Fruit fly (Drosophila melanogaster) whole organism, prepupa: ENCODE data around the gene CG13252.
A peak's percentile ranks its signal among the peaks of the same experiment; 100 is the strongest.

Experiments
- Blimp-1 ChIP-seq: fragments of 200-800 bp; sonication (Bioruptor generic); optimal IDR thresholded peaks from 3 replicates; lab custom pipeline; 2017; ENCODE audit warnings: missing biosample characterization, missing genetic modification characterization, mild to moderate bottlenecking, moderate library complexity, missing genetic modification reagents
- CG10669 ChIP-seq: fragments of 200-800 bp; sonication (Bioruptor generic); optimal IDR thresholded peaks from 3 replicates; lab custom pipeline; 2018; ENCODE audit warnings: missing biosample characterization, mild to moderate bottlenecking, missing genetic modification characterization, moderate library complexity
- CG11294 ChIP-seq: fragments of 200-800 bp; sonication (Bioruptor generic); IDR thresholded peaks from 2 replicates; pipeline ENCODE4 v1.3.6; 2022; ENCODE audit warnings: missing biosample characterization, missing genetic modification characterization
- CG11762 ChIP-seq: fragments of 200-800 bp; sonication (Bioruptor generic); optimal IDR thresholded peaks from 3 replicates; lab custom pipeline; 2016; ENCODE audit warnings: missing biosample characterization, missing genetic modification characterization; ENCODE audit not compliant: insufficient read depth
- CG15336 ChIP-seq: fragments of 200-800 bp; sonication (Bioruptor generic); IDR thresholded peaks from 2 replicates; pipeline ENCODE4 v1.3.6; 2022; ENCODE audit warnings: missing biosample characterization, missing genetic modification characterization
- CG1621 ChIP-seq: fragments of 200-800 bp; sonication (Bioruptor generic); optimal IDR thresholded peaks from 3 replicates; lab custom pipeline; 2018; ENCODE audit warnings: missing biosample characterization, mild to moderate bottlenecking, missing genetic modification characterization
- CG16779 ChIP-seq: fragments of 200-800 bp; sonication (Bioruptor generic); optimal IDR thresholded peaks from 3 replicates; lab custom pipeline; 2017; ENCODE audit warnings: missing biosample characterization, mild to moderate bottlenecking, missing genetic modification characterization
- CG3032 ChIP-seq: fragments of 200-800 bp; optimal IDR thresholded peaks from 2 replicates; lab custom pipeline; 2019; ENCODE audit warnings: missing biosample characterization, mild to moderate bottlenecking, missing genetic modification characterization, moderate library complexity
- CG32006 ChIP-seq: fragments of 200-800 bp; sonication (Bioruptor generic); optimal IDR thresholded peaks from 3 replicates; lab custom pipeline; 2017; ENCODE audit warnings: missing biosample characterization, mild to moderate bottlenecking, missing genetic modification characterization
- CG34406 ChIP-seq: fragments of 200-800 bp; sonication (Bioruptor generic); optimal IDR thresholded peaks from 3 replicates; lab custom pipeline; 2016; ENCODE audit warnings: missing biosample characterization, missing genetic modification characterization
- CG3919 ChIP-seq: fragments of 200-800 bp; sonication (Bioruptor generic); optimal IDR thresholded peaks from 3 replicates; lab custom pipeline; 2016; ENCODE audit warnings: missing biosample characterization, missing genetic modification characterization
- CG6163 ChIP-seq: fragments of 200-800 bp; sonication (Bioruptor generic); IDR thresholded peaks from 3 replicates; pipeline ENCODE4 v1.3.6; 2022; ENCODE audit warnings: missing biosample characterization, missing genetic modification characterization
- CG6808 ChIP-seq: fragments of 200-800 bp; sonication (Bioruptor generic); optimal IDR thresholded peaks from 3 replicates; lab custom pipeline; 2017; ENCODE audit warnings: missing biosample characterization, missing genetic modification characterization, mild to moderate bottlenecking, moderate library complexity, missing genetic modification reagents
- CG8119 ChIP-seq: fragments of 200-800 bp; sonication (Bioruptor generic); IDR thresholded peaks from 3 replicates; pipeline ENCODE4 v1.3.6; 2022; ENCODE audit warnings: missing biosample characterization, missing genetic modification characterization
- CG8319 ChIP-seq: fragments of 200-800 bp; sonication (Bioruptor generic); optimal IDR thresholded peaks from 3 replicates; lab custom pipeline; 2016; ENCODE audit warnings: missing biosample characterization, missing genetic modification characterization
- CG8632 ChIP-seq: fragments of 200-800 bp; sonication (Bioruptor generic); optimal IDR thresholded peaks from 3 replicates; lab custom pipeline; 2016; ENCODE audit warnings: missing biosample characterization, missing genetic modification characterization
- Eip78C ChIP-seq: fragments of 200-800 bp; sonication (Bioruptor generic); peaks from one replicate; lab custom pipeline; 2016; ENCODE audit warnings: missing biosample characterization, missing genetic modification characterization
- Eip93F ChIP-seq: fragments of 200-800 bp; sonication (Bioruptor generic); optimal IDR thresholded peaks from 2 replicates; lab custom pipeline; 2016; ENCODE audit warnings: missing biosample characterization, mild to moderate bottlenecking, missing genetic modification characterization
- Ets96B ChIP-seq: fragments of 200-800 bp; optimal IDR thresholded peaks from 2 replicates; lab custom pipeline; 2019; ENCODE audit warnings: missing biosample characterization, mild to moderate bottlenecking, missing genetic modification characterization, moderate library complexity
- Gug ChIP-seq: fragments of 200-800 bp; sonication (Bioruptor generic); IDR thresholded peaks from 2 replicates; pipeline ENCODE4 v1.3.6; 2022; ENCODE audit warnings: missing biosample characterization, missing genetic modification characterization
- Hr4 ChIP-seq: fragments of 200-800 bp; sonication (Bioruptor generic); optimal IDR thresholded peaks from 3 replicates; lab custom pipeline; 2016; ENCODE audit warnings: missing biosample characterization, missing genetic modification characterization
- Lpt ChIP-seq: fragments of 200-800 bp; sonication (Bioruptor generic); optimal IDR thresholded peaks from 3 replicates; lab custom pipeline; 2016; ENCODE audit warnings: missing biosample characterization, missing genetic modification characterization
- Met ChIP-seq: fragments of 200-800 bp; sonication (Bioruptor generic); optimal IDR thresholded peaks from 3 replicates; lab custom pipeline; 2016; ENCODE audit warnings: missing biosample characterization, missing genetic modification characterization
- Smox ChIP-seq: fragments of 200-800 bp; sonication (Bioruptor generic); optimal IDR thresholded peaks from 3 replicates; lab custom pipeline; 2016; ENCODE audit warnings: missing biosample characterization, missing genetic modification characterization
- Sox14 ChIP-seq: fragments of 200-800 bp; sonication (Bioruptor generic); optimal IDR thresholded peaks from 3 replicates; lab custom pipeline; 2016; ENCODE audit warnings: missing biosample characterization, missing genetic modification characterization
- Sox15 ChIP-seq: fragments of 200-800 bp; sonication (Bioruptor generic); optimal IDR thresholded peaks from 3 replicates; lab custom pipeline; 2016; ENCODE audit warnings: missing biosample characterization, missing genetic modification characterization
- cyc ChIP-seq: fragments of 200-800 bp; sonication (Bioruptor generic); optimal IDR thresholded peaks from 3 replicates; lab custom pipeline; 2016; ENCODE audit warnings: missing biosample characterization, missing genetic modification characterization
- dac ChIP-seq: fragments of 200-800 bp; sonication (Bioruptor generic); optimal IDR thresholded peaks from 2 replicates; lab custom pipeline; 2017; ENCODE audit warnings: missing biosample characterization, mild to moderate bottlenecking, missing genetic modification characterization
- dsx ChIP-seq: fragments of 200-800 bp; optimal IDR thresholded peaks from 3 replicates; lab custom pipeline; 2019; ENCODE audit warnings: missing biosample characterization, mild to moderate bottlenecking, missing genetic modification characterization, moderate library complexity; ENCODE audit not compliant: poor library complexity, severe bottlenecking
- eg ChIP-seq: fragments of 200-800 bp; sonication (Bioruptor generic); IDR thresholded peaks from 3 replicates; pipeline ENCODE4 v1.3.6; 2022; ENCODE audit warnings: missing biosample characterization, missing genetic modification characterization
- fd59A ChIP-seq: fragments of 200-800 bp; sonication (Bioruptor generic); optimal IDR thresholded peaks from 2 replicates; lab custom pipeline; 2017; ENCODE audit warnings: missing biosample characterization, mild to moderate bottlenecking, missing genetic modification characterization, missing genetic modification reagents
- fd85E ChIP-seq: fragments of 200-800 bp; sonication (Bioruptor generic); optimal IDR thresholded peaks from 3 replicates; lab custom pipeline; 2016; ENCODE audit warnings: missing biosample characterization, missing genetic modification characterization
- fkh ChIP-seq: fragments of 200-800 bp; sonication (Bioruptor generic); optimal IDR thresholded peaks from 3 replicates; lab custom pipeline; 2017; ENCODE audit warnings: missing biosample characterization, mild to moderate bottlenecking, missing genetic modification characterization, moderate library complexity
- lz ChIP-seq: fragments of 200-800 bp; sonication (Bioruptor generic); optimal IDR thresholded peaks from 3 replicates; lab custom pipeline; 2016; ENCODE audit warnings: missing biosample characterization, missing genetic modification characterization
- net ChIP-seq: fragments of 200-800 bp; sonication (Bioruptor generic); optimal IDR thresholded peaks from 3 replicates; lab custom pipeline; 2016; ENCODE audit warnings: missing biosample characterization, missing genetic modification characterization
- pdm3 ChIP-seq: fragments of 200-800 bp; sonication (Bioruptor generic); optimal IDR thresholded peaks from 3 replicates; lab custom pipeline; 2016; ENCODE audit warnings: missing biosample characterization, missing genetic modification characterization
- salr ChIP-seq, 2 experiments: fragments of 200-800 bp; sonication (Bioruptor generic); optimal IDR thresholded peaks; 3 replicates each; lab custom pipeline; 2016 to 2018; ENCODE audit warnings: missing biosample characterization in 2 of 2, missing genetic modification characterization in 2 of 2, mild to moderate bottlenecking in 1 of 2
- spab ChIP-seq: fragments of 200-800 bp; sonication (Bioruptor generic); optimal IDR thresholded peaks from 2 replicates; lab custom pipeline; 2017; ENCODE audit warnings: missing biosample characterization, mild to moderate bottlenecking, missing genetic modification characterization, missing genetic modification reagents
- ss ChIP-seq, 2 experiments: fragments of 200-800 bp; sonication (Bioruptor generic); optimal IDR thresholded peaks; 2 replicates in 1 of 2; 3 replicates in 1 of 2; lab custom pipeline; 2017 to 2018; ENCODE audit warnings: mild to moderate bottlenecking in 2 of 2, missing biosample characterization in 2 of 2, missing genetic modification characterization in 2 of 2, moderate library complexity in 1 of 2
- svp ChIP-seq: fragments of 200-800 bp; sonication (Bioruptor generic); peaks from one replicate; lab custom pipeline; 2016; ENCODE audit warnings: missing biosample characterization, missing genetic modification characterization
- topi ChIP-seq: fragments of 200-800 bp; sonication (Bioruptor generic); optimal IDR thresholded peaks from 3 replicates; lab custom pipeline; 2016; ENCODE audit warnings: missing biosample characterization, missing genetic modification characterization
- vri ChIP-seq: fragments of 200-800 bp; sonication (Bioruptor generic); optimal IDR thresholded peaks from 3 replicates; lab custom pipeline; 2016; ENCODE audit warnings: missing biosample characterization, mild to moderate bottlenecking, missing genetic modification characterization

The CG13252 gene

DNA sequence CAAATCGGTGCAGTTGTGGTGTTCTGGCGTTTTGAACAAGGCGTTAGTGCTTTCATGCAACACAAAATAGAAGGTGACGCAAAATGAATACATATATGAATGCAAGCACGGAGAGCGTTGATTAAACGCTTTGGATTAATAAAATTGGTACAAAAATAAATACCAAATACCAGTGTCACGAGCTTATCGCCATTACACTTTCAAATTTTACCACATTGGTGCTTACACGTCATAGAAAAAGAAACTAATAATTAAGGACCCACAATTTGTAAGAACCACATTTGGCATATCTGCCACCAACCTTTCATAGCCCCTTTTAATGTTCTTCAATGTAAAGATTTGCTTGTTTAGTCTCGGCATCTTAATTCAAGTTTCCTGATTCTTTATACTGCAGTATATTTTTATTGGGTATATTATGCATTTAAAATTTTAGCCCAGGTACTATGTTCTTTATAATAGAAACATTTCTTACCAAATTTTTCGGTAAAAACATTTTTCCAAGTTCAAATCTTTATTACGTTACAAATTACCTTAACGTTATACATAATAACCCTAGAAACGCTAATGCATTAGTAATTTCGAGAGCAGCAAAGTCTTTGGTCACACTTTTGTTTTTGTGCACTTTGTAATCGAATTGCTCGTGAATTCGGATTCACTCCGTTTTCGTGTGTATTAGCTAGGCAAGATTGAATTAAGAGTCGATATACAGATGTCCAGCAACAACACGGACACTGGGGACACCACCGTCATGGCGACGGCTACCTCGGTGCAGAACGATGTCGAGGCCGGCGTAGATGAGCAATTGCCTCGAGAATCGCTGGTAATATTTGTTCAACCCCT, 48.1 kb downstream of the CG13252 start, which contains the start of the genes Pex16 and Pex14 (continued):
- TF ChIP-seq CG11294 (peak; percentile 20; the same call in 1 of the 2 replicates), CG3032 (tag; lab: Kevin White, UChicago) (peak; percentile 73), Met (GFP tag; lab: Kevin White, UChicago) (no peak), net (GFP tag; lab: Kevin White, UChicago) (peak; percentile 64), dac (GFP tag; lab: Kevin White, UChicago) (peak; percentile 27), Eip78C (peak; percentile 89), Sox14 (peak; percentile 75), Gug (GFP tag; lab: Robert Waterston, UW) (peak; percentile 51), CG15336 (GFP tag; lab: Robert Waterston, UW) (peak; percentile 59), Blimp-1 (GFP tag; lab: Kevin White, UChicago) (peak; percentile 12)

DNA sequence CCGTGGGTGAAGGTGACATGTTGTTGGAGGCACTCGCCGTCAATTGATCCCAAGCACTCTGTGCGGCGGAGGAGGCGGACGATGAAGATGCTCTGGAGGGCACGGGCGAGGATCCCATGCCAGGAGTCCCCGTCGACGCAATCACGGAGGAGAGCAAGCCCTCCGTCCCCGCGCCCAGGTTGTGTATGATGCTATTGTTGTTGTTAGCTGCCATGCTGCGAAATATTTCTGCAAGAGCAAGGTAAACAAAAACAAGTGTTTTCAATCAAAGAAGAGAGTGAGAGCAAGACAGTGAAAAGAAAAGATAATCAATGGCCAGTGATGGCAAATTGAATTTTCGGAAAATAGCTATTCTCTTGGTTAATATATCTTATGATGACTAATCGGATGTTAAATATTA, 54.0 kb downstream of the CG13252 start:
- peak; percentile 34 for TF ChIP-seq CG1621 (tag; lab: Kevin White, UChicago)
- no peak for TF ChIP-seq ss (GFP tag; optimal IDR thresholded peaks at IDR 0.05; lab: Kevin White, UChicago)
- TF ChIP-seq CG15336 (GFP tag; lab: Robert Waterston, UW) = peak; percentile 6; the same call in 1 of the 2 replicates
- peak; percentile 10 for TF ChIP-seq fkh (GFP tag; lab: Kevin White, UChicago)

DNA sequence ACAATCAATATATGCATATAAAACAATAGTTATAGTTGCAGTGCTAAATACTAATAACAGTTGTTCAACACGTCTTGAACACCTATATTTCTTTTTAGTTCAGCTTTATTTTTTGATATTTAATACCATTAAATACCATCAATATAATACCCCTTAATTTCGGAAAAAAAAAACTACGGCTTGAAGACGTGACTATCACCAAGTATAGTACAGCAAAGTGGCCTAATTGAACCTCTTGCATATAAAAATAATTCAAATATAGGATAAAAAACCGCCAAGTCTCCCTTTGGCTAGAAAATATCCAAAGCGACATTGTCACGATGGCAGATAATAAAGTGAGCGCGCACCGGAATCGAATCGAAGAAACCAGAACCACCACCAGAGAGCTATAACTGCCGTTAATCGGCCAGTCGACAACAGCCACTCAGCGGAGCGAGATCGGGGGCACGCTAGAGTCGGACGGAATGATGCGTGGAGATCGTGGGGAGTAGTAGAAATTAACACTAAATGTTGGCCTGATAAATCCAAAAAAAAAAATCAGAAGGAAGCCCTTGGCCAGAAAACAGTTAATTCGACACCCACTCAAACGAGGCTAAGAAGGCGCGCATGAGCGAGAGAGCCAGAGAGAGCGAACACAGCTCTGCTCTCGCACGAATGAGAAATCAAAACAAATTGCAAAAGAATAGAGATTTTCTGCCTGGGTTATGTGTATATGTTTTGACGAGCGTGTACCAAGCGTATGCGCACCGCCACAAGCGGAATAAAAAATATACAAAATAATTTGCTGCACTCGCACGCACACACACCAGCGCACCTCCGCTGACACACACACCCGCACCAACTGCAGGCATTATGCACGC, 54.7 kb downstream of the CG13252 start:
- TF ChIP-seq pdm3 = peak; percentile 55
- peak; percentile 48 for TF ChIP-seq topi
- TF ChIP-seq CG3919 (GFP tag; lab: Kevin White, UChicago) = peak; percentile 2
- TF ChIP-seq CG15336 (GFP tag; lab: Robert Waterston, UW) = peak; percentile 56
- TF ChIP-seq CG34406 = peak; percentile 32
- TF ChIP-seq CG32006 (GFP tag; lab: Kevin White, UChicago) = peak; percentile 68
- peak; percentile 6 for TF ChIP-seq fkh (GFP tag; lab: Kevin White, UChicago)
- TF ChIP-seq Eip78C = peak; percentile 91
- TF ChIP-seq Hr4 = peak; percentile 69
- TF ChIP-seq vri (GFP tag; lab: Kevin White, UChicago) = peak; percentile 41
- peak; percentile 88 for TF ChIP-seq CG3032 (tag; lab: Kevin White, UChicago)
- TF ChIP-seq Smox (GFP tag; lab: Kevin White, UChicago) = peak; percentile 57
- TF ChIP-seq CG16779 (tag; lab: Kevin White, UChicago) = no peak
- peak; percentile 57 for TF ChIP-seq Eip93F (GFP tag; lab: Kevin White, UChicago)
- no peak for TF ChIP-seq Sox15 (GFP tag; lab: Kevin White, UChicago)
- peak; percentile 19 for TF ChIP-seq Ets96B (tag; lab: Kevin White, UChicago)
- no peak for TF ChIP-seq eg (GFP tag; lab: Robert Waterston, UW)
- TF ChIP-seq Blimp-1 (GFP tag; lab: Kevin White, UChicago) = peak; percentile 44
- TF ChIP-seq CG8319 (GFP tag; lab: Kevin White, UChicago) = no peak
- peak; percentile 5 for TF ChIP-seq CG11762
- peak; percentile 59 for TF ChIP-seq svp
- TF ChIP-seq Lpt (GFP tag; lab: Kevin White, UChicago) = peak; percentile 3
- TF ChIP-seq CG8632 = peak; percentile 30
- TF ChIP-seq fd59A (GFP tag; lab: Kevin White, UChicago) = no peak
- TF ChIP-seq CG10669 (GFP tag; lab: Kevin White, UChicago) = no peak
- TF ChIP-seq CG6808 (GFP tag; lab: Kevin White, UChicago) = peak; percentile 57
- TF ChIP-seq fd85E (GFP tag; lab: Kevin White, UChicago) = no peak
- peak; percentile 11 for TF ChIP-seq dsx (GFP tag; lab: Kevin White, UChicago)
- TF ChIP-seq lz (GFP tag; lab: Kevin White, UChicago) = peak; percentile 27
- peak; percentile 12; the same call in 2 of the 3 replicates for TF ChIP-seq CG6163 (GFP tag; lab: Robert Waterston, UW)
- TF ChIP-seq net (GFP tag; lab: Kevin White, UChicago) = peak; percentile 38
- TF ChIP-seq spab (GFP tag; lab: Kevin White, UChicago) = peak; percentile 1
- TF ChIP-seq CG8119 (GFP tag; lab: Robert Waterston, UW) = peak; percentile 30; the same call in 2 of the 3 replicates
- TF ChIP-seq salr (GFP tag; optimal IDR thresholded peaks at IDR 0.05; lab: Kevin White, UChicago) = peak in 1 of 2 experiments; percentile 54
- peak; percentile 43 for TF ChIP-seq Sox14
- TF ChIP-seq cyc (GFP tag; lab: Kevin White, UChicago) = peak; percentile 15
